Fruit fly (Drosophila melanogaster) whole organism, embryonic: ENCODE results near the gene CG34454.
A peak's percentile ranks its signal among the peaks of the same experiment; 100 is the strongest.

ENCODE experiments used
- CG10654 ChIP-seq: fragments of 200-800 bp; sonication (Bioruptor generic); optimal IDR thresholded peaks from 2 replicates; lab custom pipeline; 2016; ENCODE audit warnings: missing biosample characterization, missing genetic modification characterization
- CG12219 ChIP-seq: fragments of 200-800 bp; sonication (Bioruptor generic); optimal IDR thresholded peaks from 3 replicates; lab custom pipeline; 2018; ENCODE audit warnings: missing biosample characterization, mild to moderate bottlenecking, missing genetic modification characterization
- CG1233 ChIP-seq: fragments of 200-800 bp; sonication (Bioruptor generic); optimal IDR thresholded peaks from 4 replicates; lab custom pipeline; 2018; ENCODE audit warnings: missing biosample characterization, mild to moderate bottlenecking, missing genetic modification characterization
- CG13894 ChIP-seq: fragments of 200-800 bp; sonication (Bioruptor generic); optimal IDR thresholded peaks from 3 replicates; lab custom pipeline; 2018; ENCODE audit warnings: missing biosample characterization, mild to moderate bottlenecking, missing genetic modification characterization, moderate library complexity
- CG17385 ChIP-seq: fragments of 200-800 bp; sonication (Bioruptor generic); optimal IDR thresholded peaks from 3 replicates; lab custom pipeline; 2018; ENCODE audit warnings: missing biosample characterization, mild to moderate bottlenecking, missing genetic modification characterization
- CG17612 ChIP-seq: fragments of 200-800 bp; sonication (Bioruptor generic); IDR thresholded peaks from 2 replicates; pipeline ENCODE4 v1.3.6; 2022; ENCODE audit warnings: missing biosample characterization, missing genetic modification characterization
- CG17802 ChIP-seq: fragments of 200-800 bp; sonication (Bioruptor generic); optimal IDR thresholded peaks from 2 replicates; lab custom pipeline; 2018; ENCODE audit warnings: missing biosample characterization, mild to moderate bottlenecking, missing genetic modification characterization, moderate library complexity
- CG18619 ChIP-seq: fragments of 200-800 bp; sonication (Bioruptor generic); optimal IDR thresholded peaks from 3 replicates; lab custom pipeline; 2017; ENCODE audit warnings: missing biosample characterization, mild to moderate bottlenecking, missing genetic modification characterization
- CG2712 ChIP-seq: fragments of 200-800 bp; optimal IDR thresholded peaks from 3 replicates; lab custom pipeline; 2019; ENCODE audit warnings: missing biosample characterization, mild to moderate bottlenecking, missing genetic modification characterization, moderate library complexity
- CG3065 ChIP-seq: fragments of 200-800 bp; sonication (Bioruptor generic); optimal IDR thresholded peaks from 2 replicates; lab custom pipeline; 2016; ENCODE audit warnings: missing biosample characterization, missing genetic modification characterization
- CG3163 ChIP-seq: fragments of 200-800 bp; sonication (Bioruptor generic); optimal IDR thresholded peaks from 3 replicates; lab custom pipeline; 2016; ENCODE audit warnings: missing biosample characterization, missing genetic modification characterization
- CG33213 ChIP-seq: fragments of 200-800 bp; sonication (Bioruptor generic); optimal IDR thresholded peaks from 3 replicates; lab custom pipeline; 2016; ENCODE audit warnings: missing biosample characterization, missing genetic modification characterization
- CG3838 ChIP-seq: fragments of 200-800 bp; sonication (Bioruptor generic); optimal IDR thresholded peaks from 3 replicates; lab custom pipeline; 2016; ENCODE audit warnings: missing biosample characterization, missing genetic modification characterization
- CG3847 ChIP-seq: fragments of 200-800 bp; sonication (Bioruptor generic); IDR thresholded peaks from 2 replicates; pipeline ENCODE4 v1.3.6; 2022; ENCODE audit warnings: missing biosample characterization, missing genetic modification characterization
- CG3995 ChIP-seq: fragments of 200-800 bp; sonication (Bioruptor generic); optimal IDR thresholded peaks from 3 replicates; lab custom pipeline; 2016; ENCODE audit warnings: missing biosample characterization, missing genetic modification characterization
- CG6272 ChIP-seq: fragments of 200-800 bp; sonication (Bioruptor generic); IDR thresholded peaks from 2 replicates; pipeline ENCODE4 v1.3.6; 2022; ENCODE audit warnings: missing biosample characterization, missing genetic modification characterization
- CG6689 ChIP-seq: fragments of 200-800 bp; sonication (Bioruptor generic); IDR thresholded peaks from 2 replicates; pipeline ENCODE4 v1.3.6; 2022; ENCODE audit warnings: missing biosample characterization, missing genetic modification characterization
- CG6791 ChIP-seq: fragments of 200-800 bp; sonication (Bioruptor generic); IDR thresholded peaks from 3 replicates; pipeline ENCODE4 v1.3.6; 2022; ENCODE audit warnings: missing biosample characterization, missing genetic modification characterization; ENCODE audit not compliant: partially characterized antibody
- CG6813 ChIP-seq: fragments of 200-800 bp; sonication (Bioruptor generic); optimal IDR thresholded peaks from 2 replicates; lab custom pipeline; 2017; ENCODE audit warnings: missing biosample characterization, missing genetic modification characterization, mild to moderate bottlenecking, moderate library complexity, missing genetic modification reagents
- CG7271 ChIP-seq: fragments of 200-800 bp; sonication (Bioruptor generic); optimal IDR thresholded peaks from 2 replicates; lab custom pipeline; 2018; ENCODE audit warnings: missing biosample characterization, mild to moderate bottlenecking, missing genetic modification characterization, moderate library complexity
- CG7928 ChIP-seq: fragments of 200-800 bp; sonication (Bioruptor generic); optimal IDR thresholded peaks from 2 replicates; lab custom pipeline; 2017; ENCODE audit warnings: missing biosample characterization, mild to moderate bottlenecking, missing genetic modification characterization
- CG7963 ChIP-seq: fragments of 200-800 bp; sonication (Bioruptor generic); IDR thresholded peaks from 3 replicates; pipeline ENCODE4 v1.3.6; 2022; ENCODE audit warnings: missing biosample characterization, missing genetic modification characterization; ENCODE audit not compliant: partially characterized antibody
- CG8089 ChIP-seq: fragments of 200-800 bp; sonication (Bioruptor generic); optimal IDR thresholded peaks from 3 replicates; lab custom pipeline; 2016; ENCODE audit warnings: missing biosample characterization, missing genetic modification characterization
- CG8944 ChIP-seq: fragments of 200-800 bp; sonication (Bioruptor generic); optimal IDR thresholded peaks from 3 replicates; lab custom pipeline; 2016; ENCODE audit warnings: missing biosample characterization, missing genetic modification characterization
- Chrac-16 ChIP-seq: fragments of 200-800 bp; sonication (Bioruptor generic); optimal IDR thresholded peaks from 3 replicates; lab custom pipeline; 2016; ENCODE audit warnings: missing biosample characterization, missing genetic modification characterization
- D ChIP-seq, 2 experiments: fragments of 200-800 bp in 1 of 2; fragments of >200 bp in 1 of 2; sonication (Bioruptor generic) in 1 of 2; optimal IDR thresholded peaks; 2 replicates in 1 of 2; 3 replicates in 1 of 2; lab custom pipeline; 2017; ENCODE audit warnings: mild to moderate bottlenecking in 1 of 2, missing biosample characterization in 1 of 2, missing genetic modification characterization in 1 of 2, missing genetic modification reagents in 1 of 2
- D19B ChIP-seq: fragments of 200-800 bp; sonication (Bioruptor generic); optimal IDR thresholded peaks from 2 replicates; lab custom pipeline; 2017; ENCODE audit warnings: missing biosample characterization, mild to moderate bottlenecking, missing genetic modification characterization
- Ets97D ChIP-seq: fragments of 200-800 bp; sonication (Bioruptor generic); optimal IDR thresholded peaks from 3 replicates; lab custom pipeline; 2016; ENCODE audit warnings: missing biosample characterization, missing genetic modification characterization
- Hr3 ChIP-seq: fragments of 200-800 bp; sonication (Bioruptor generic); optimal IDR thresholded peaks from 3 replicates; lab custom pipeline; 2016; ENCODE audit warnings: missing biosample characterization, missing genetic modification characterization
- Oaz ChIP-seq: fragments of 200-800 bp; sonication (Bioruptor generic); IDR thresholded peaks from 2 replicates; pipeline ENCODE4 v1.3.6; 2022; ENCODE audit warnings: missing biosample characterization, missing genetic modification characterization
- Spps ChIP-seq: fragments of 200-800 bp; sonication (Bioruptor generic); optimal IDR thresholded peaks from 2 replicates; lab custom pipeline; 2018; ENCODE audit warnings: missing biosample characterization, mild to moderate bottlenecking, missing genetic modification characterization
- al ChIP-seq: fragments of 200-800 bp; sonication (Bioruptor generic); IDR thresholded peaks from 2 replicates; pipeline ENCODE4 v1.3.6; 2022; ENCODE audit warnings: missing biosample characterization, missing genetic modification characterization
- br ChIP-seq: fragments of >200 bp; optimal IDR thresholded peaks from 2 replicates; lab custom pipeline; 2017
- cato ChIP-seq: fragments of 200-800 bp; sonication (Bioruptor generic); optimal IDR thresholded peaks from 2 replicates; lab custom pipeline; 2016; ENCODE audit warnings: missing biosample characterization, missing genetic modification characterization, borderline replicate concordance
- crol ChIP-seq: fragments of 200-800 bp; sonication (Bioruptor generic); IDR thresholded peaks from 2 replicates; pipeline ENCODE4 v1.3.6; 2022; ENCODE audit warnings: missing biosample characterization, missing genetic modification characterization
- dmrt99B ChIP-seq: fragments of 200-800 bp; sonication (Bioruptor generic); optimal IDR thresholded peaks from 2 replicates; lab custom pipeline; 2018; ENCODE audit warnings: missing biosample characterization, mild to moderate bottlenecking, missing genetic modification characterization, moderate library complexity
- emc ChIP-seq: fragments of 200-800 bp; sonication (Bioruptor generic); optimal IDR thresholded peaks from 2 replicates; lab custom pipeline; 2016; ENCODE audit warnings: missing biosample characterization, missing genetic modification characterization
- esg ChIP-seq: fragments of 200-800 bp; sonication (Bioruptor generic); conservative IDR thresholded peaks from 2 replicates; pipeline ENCODE4 v1.3.6; 2022; ENCODE audit warnings: missing biosample characterization, missing genetic modification characterization
- gsb ChIP-seq: fragments of 200-800 bp; sonication (Bioruptor generic); IDR thresholded peaks from 2 replicates; pipeline ENCODE4 v1.3.6; 2022; ENCODE audit warnings: missing biosample characterization, missing genetic modification characterization
- ham ChIP-seq: fragments of 200-800 bp; sonication (Bioruptor generic); IDR thresholded peaks from 2 replicates; pipeline ENCODE4 v1.3.6; 2022; ENCODE audit warnings: missing biosample characterization, missing genetic modification characterization
- insv ChIP-seq, 2 experiments: fragments of 200-800 bp; sonication (Bioruptor generic); optimal IDR thresholded peaks; 3 replicates each; lab custom pipeline; 2016 to 2018; ENCODE audit warnings: missing biosample characterization in 2 of 2, missing genetic modification characterization in 2 of 2
- lab ChIP-seq: fragments of 200-800 bp; sonication (Bioruptor generic); optimal IDR thresholded peaks from 3 replicates; lab custom pipeline; 2017; ENCODE audit warnings: missing biosample characterization, missing genetic modification characterization, mild to moderate bottlenecking, moderate library complexity, missing genetic modification reagents
- lov ChIP-seq, 2 experiments: fragments of 200-800 bp in 1 of 2; fragments of >200 bp in 1 of 2; sonication (Bioruptor generic) in 1 of 2; IDR thresholded peaks in 1 of 2; optimal IDR thresholded peaks in 1 of 2; 2 replicates in 1 of 2; 3 replicates in 1 of 2; pipeline versions ENCODE4 v1.3.6 to Lab custom; 2017 to 2022; ENCODE audit warnings: missing biosample characterization in 1 of 2, missing genetic modification characterization in 1 of 2
- oc ChIP-seq: fragments of 200-800 bp; sonication (Bioruptor generic); optimal IDR thresholded peaks from 2 replicates; lab custom pipeline; 2018; ENCODE audit warnings: missing biosample characterization, mild to moderate bottlenecking, missing genetic modification characterization, moderate library complexity
- peb ChIP-seq: fragments of 200-800 bp; sonication (Bioruptor generic); IDR thresholded peaks from 2 replicates; pipeline ENCODE4 v1.3.6; 2022; ENCODE audit warnings: missing biosample characterization, missing genetic modification characterization
- rib ChIP-seq: fragments of 200-800 bp; sonication (Bioruptor generic); IDR thresholded peaks from 2 replicates; pipeline ENCODE4 v1.3.6; 2022; ENCODE audit warnings: missing biosample characterization, missing genetic modification characterization
- trh ChIP-seq: fragments of 200-800 bp; sonication (Bioruptor generic); optimal IDR thresholded peaks from 2 replicates; lab custom pipeline; 2016; ENCODE audit warnings: missing biosample characterization, missing genetic modification characterization
- wek ChIP-seq: fragments of 200-800 bp; sonication (Bioruptor generic); optimal IDR thresholded peaks from 3 replicates; lab custom pipeline; 2018; ENCODE audit warnings: missing biosample characterization, mild to moderate bottlenecking, missing genetic modification characterization, moderate library complexity
- zf30C ChIP-seq: fragments of 200-800 bp; sonication (Bioruptor generic); optimal IDR thresholded peaks from 3 replicates; lab custom pipeline; 2018; ENCODE audit warnings: missing biosample characterization, mild to moderate bottlenecking, missing genetic modification characterization

CG34454 gene

DNA sequence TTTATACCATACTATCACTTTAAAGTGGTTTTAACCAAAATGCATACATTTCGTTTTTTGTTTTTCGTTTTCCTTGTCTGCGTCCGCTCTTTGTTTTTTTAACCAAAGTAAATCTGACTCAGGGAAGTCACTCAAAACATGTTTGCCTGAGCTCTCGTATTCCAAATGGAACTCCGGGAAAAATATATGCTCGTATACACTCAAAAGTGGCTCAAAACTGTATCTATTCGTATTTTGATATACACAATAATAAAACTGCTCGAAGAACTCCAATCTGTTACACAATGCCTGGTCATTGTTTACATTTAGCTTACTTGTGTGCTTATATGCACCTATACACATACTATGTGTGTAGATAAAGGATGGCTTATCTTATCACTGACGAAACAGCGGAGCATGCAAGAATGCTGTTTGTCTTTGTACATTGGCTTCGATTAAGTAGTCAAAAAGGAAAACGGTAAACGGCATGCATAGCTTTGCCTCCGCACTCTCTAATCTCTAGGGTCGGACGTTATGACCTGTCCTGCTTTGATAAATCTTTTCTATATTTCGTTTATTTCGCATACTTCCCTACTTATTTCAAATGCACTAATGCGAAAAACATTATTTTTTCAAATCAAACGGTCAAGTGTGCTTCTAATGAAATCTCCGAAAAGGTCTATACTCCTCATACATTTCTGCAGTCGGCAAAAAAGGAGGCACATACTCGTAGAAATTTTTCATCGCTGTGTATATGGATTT, 38.8 kb upstream of the CG34454 start, which contains the start of gene miple2 (continued):
- no peak for TF ChIP-seq gsb (GFP tag; lab: Robert Waterston, UW)
- TF ChIP-seq Oaz (GFP tag; lab: Robert Waterston, UW), result no peak
- peak; percentile 61 for TF ChIP-seq CG1233 (GFP tag; lab: Kevin White, UChicago)
- peak; percentile 63 for TF ChIP-seq lab
- TF ChIP-seq CG10654 (GFP tag; lab: Kevin White, UChicago), result no peak
- TF ChIP-seq Ets97D (GFP tag; lab: Kevin White, UChicago), result no peak
- TF ChIP-seq CG17802 (tag; lab: Kevin White, UChicago), result no peak
- TF ChIP-seq trh, result peak; percentile 12
- TF ChIP-seq cato (GFP tag; lab: Kevin White, UChicago), result no peak
- TF ChIP-seq wek, result peak; percentile 73
- peak; percentile 59 for TF ChIP-seq CG2712 (tag; lab: Kevin White, UChicago)
- TF ChIP-seq crol (GFP tag; lab: Robert Waterston, UW), result no peak
- no peak for TF ChIP-seq CG12219
- peak; percentile 61 for TF ChIP-seq dmrt99B (tag; lab: Kevin White, UChicago)
- peak; percentile 1 for TF ChIP-seq CG3163 (GFP tag; lab: Kevin White, UChicago)
- TF ChIP-seq peb (GFP tag; lab: Robert Waterston, UW), result no peak
- TF ChIP-seq CG8944 (GFP tag; lab: Kevin White, UChicago), result peak; percentile 20
- 0 out of 2 replicates have a peak, but pooled peaks have one; percentile 38 for TF ChIP-seq rib
- no peak for TF ChIP-seq esg
- TF ChIP-seq CG7271 (tag; lab: Kevin White, UChicago), result no peak
- TF ChIP-seq CG17385 (GFP tag; lab: Kevin White, UChicago), result peak; percentile 52
- no peak for TF ChIP-seq CG17612
- TF ChIP-seq CG33213 (GFP tag; lab: Kevin White, UChicago), result peak; percentile 37
- peak; percentile 22 for TF ChIP-seq Hr3 (GFP tag; lab: Kevin White, UChicago)
- TF ChIP-seq CG7928 (GFP tag; lab: Kevin White, UChicago), result no peak
- no peak for TF ChIP-seq CG6689 (GFP tag; lab: Robert Waterston, UW)
- peak in 1 of 2 experiments; percentile 3 for TF ChIP-seq insv (GFP tag; optimal IDR thresholded peaks at IDR 0.05; lab: Kevin White, UChicago)
- no peak for TF ChIP-seq CG7963
- TF ChIP-seq CG3065 (GFP tag; lab: Kevin White, UChicago), result no peak
- peak; percentile 6 for TF ChIP-seq Spps (tag; lab: Kevin White, UChicago)
- peak; percentile 65 for TF ChIP-seq CG6813
- TF ChIP-seq lov (optimal IDR thresholded peaks at IDR 0.05; lab: Kevin White, UChicago), result no peak
- no peak for TF ChIP-seq lov (GFP tag; IDR thresholded peaks at IDR 0.05; lab: Robert Waterston, UW)
- TF ChIP-seq ham (GFP tag; lab: Robert Waterston, UW), result no peak
- TF ChIP-seq CG13894 (tag; lab: Kevin White, UChicago), result peak; percentile 46
- no peak for TF ChIP-seq CG3847 (GFP tag; lab: Robert Waterston, UW)
- peak; percentile 29 for TF ChIP-seq oc (tag; lab: Kevin White, UChicago)
- TF ChIP-seq CG3995 (GFP tag; lab: Kevin White, UChicago), result no peak
- peak; percentile 43 for TF ChIP-seq CG8089
- TF ChIP-seq CG18619 (GFP tag; lab: Kevin White, UChicago), result peak; percentile 42
- TF ChIP-seq Chrac-16 (GFP tag; lab: Kevin White, UChicago), result no peak
- no peak for TF ChIP-seq al (GFP tag; lab: Robert Waterston, UW)
- TF ChIP-seq zf30C (GFP tag; lab: Kevin White, UChicago), result peak; percentile 77
- TF ChIP-seq D (optimal IDR thresholded peaks at IDR 0.05; lab: Kevin White, UChicago), result no peak
- peak; percentile 67 for TF ChIP-seq D (GFP tag; optimal IDR thresholded peaks at IDR 0.05; lab: Kevin White, UChicago)
- no peak for TF ChIP-seq CG6272 (GFP tag; lab: Robert Waterston, UW)
- TF ChIP-seq br (lab: Kevin White, UChicago), result no peak
- TF ChIP-seq CG3838 (GFP tag; lab: Kevin White, UChicago), result no peak
- no peak for TF ChIP-seq emc (GFP tag; lab: Kevin White, UChicago)
- TF ChIP-seq CG6791 (GFP tag; lab: Robert Waterston, UW), result no peak
- peak; percentile 4 for TF ChIP-seq D19B (GFP tag; lab: Kevin White, UChicago)
